Fruit fly (Drosophila melanogaster): Measurements from ENCODE around the gene dec.

DNA sequence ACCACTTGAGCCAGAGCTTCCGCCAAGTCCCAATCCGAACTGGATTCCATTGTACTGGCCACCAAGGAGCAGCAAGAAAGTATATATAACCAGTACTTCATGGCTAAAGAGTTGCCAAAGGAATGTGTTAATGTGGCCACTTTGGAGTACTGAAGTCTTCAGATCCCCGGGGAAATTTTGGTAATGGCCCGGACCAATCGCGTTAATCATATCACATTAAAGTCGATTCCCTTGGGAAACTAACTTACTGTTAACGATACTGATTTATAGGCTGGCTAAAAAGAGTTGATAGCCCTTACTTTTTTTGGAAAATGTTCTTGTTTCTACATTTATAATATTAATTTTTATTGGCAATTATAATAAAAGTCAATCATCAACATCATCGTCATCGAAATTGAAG is 6.2 kb downstream of the dec start, which contains the start of gene Ir7b:
- TF ChIP-seq Dll (optimal IDR thresholded peaks at IDR 0.05) (no peak), EcR (GFP tag; optimal IDR thresholded peaks at IDR 0.05) (no peak), pan (optimal IDR thresholded peaks at IDR 0.05) (no peak), usp (GFP tag; optimal IDR thresholded peaks at IDR 0.05) (no peak)
